Fruit fly (Drosophila melanogaster) ovary, adult (tissue): ENCODE measurements around the gene CG7275.

Experiments used
- CG17801 ChIP-seq: fragments of 200-800 bp; optimal IDR thresholded peaks from 2 replicates; lab custom pipeline; 2019; ENCODE audit warnings: missing biosample characterization, mild to moderate bottlenecking, missing genetic modification characterization, moderate library complexity; ENCODE audit not compliant: partially characterized antibody

CG7275 gene

DNA sequence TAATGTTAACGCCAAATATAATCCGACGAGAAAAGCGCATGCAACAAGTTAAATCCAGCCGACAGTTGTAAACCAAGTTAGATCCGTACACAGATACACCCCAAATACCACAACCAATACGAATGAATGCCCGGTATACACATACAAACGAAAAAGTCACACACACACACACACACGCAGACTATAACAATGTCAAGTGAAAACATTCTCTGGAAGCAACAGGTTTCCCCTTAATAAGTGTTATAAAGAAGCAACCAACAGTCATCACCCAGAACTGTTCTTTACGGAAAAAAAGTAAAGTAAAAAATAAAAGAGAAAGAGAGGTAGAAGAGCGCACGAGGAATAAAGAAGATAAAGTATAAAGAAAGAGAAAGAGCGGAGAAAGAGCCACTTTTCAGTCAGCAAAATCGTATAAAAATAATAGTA, 37.1 kb downstream of the CG7275 start:
- no peak for TF ChIP-seq CG17801 (GFP tag; lab: Kevin White, UChicago)

DNA sequence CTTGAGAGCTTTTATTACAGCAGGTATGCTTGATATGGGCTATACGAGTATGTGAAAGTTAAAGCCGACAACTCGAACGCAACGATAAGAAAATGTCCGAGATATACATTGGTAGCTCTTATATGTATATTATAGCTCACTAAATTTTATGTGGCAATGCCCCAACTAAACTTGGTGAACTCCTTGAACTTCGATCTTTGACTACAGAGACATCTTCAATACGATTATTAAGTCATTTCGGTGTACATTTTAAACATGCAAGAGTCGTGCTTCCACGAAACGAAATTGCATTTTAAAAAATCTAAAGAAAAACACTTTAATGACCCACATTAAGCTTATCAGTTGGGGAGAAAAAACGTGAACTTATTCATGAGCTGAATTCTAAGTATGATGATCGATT, 37.8 kb downstream of the CG7275 start:
- TF ChIP-seq CG17801 (GFP tag; lab: Kevin White, UChicago) = no peak

- no peak for TF ChIP-seq CG17801 (GFP tag; lab: Kevin White, UChicago)
Observed at dm6 chr3L:15537916-15538581, 39.3 kb downstream of the CG7275 start.

DNA sequence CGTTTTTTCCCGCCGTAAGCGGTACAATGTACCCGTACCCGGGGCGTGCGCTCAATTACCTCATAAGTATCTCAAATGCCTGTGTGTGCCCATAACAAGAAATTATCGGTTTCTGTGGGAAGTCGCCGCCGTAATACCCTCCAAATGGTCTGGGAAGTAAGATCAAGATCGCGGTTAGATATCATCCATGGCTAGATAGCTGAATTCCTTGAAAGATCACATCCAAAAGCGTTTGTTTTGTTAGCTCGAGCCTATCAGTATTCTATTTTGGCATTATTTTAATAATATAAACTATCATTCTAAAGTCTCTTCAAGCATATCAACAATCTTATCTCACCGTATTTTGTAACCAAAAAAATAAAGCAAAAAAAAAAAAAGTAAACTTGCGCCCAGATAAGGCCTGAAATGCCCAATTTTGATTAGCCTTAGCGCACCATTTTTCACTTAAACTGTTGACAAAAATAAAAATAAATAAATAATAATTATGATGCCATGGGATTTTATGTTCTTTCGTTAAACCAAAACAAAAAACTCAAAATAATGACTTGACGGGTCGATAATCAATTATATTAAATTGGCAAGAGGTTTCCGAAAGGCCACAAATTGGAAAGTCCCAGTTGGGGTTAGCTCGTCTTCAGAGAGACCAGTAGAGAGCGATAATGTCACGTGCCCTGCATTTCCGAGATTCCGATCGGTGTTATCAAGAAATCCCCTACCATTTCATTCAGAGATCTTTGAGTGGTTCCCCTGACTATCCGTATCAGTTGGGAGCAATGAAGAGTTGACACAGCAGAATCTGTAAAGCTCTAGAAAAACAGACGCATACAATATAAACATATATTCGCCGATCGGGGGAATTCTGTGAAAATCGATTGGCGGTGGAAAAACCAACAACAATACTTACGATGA, 40.1 kb downstream of the CG7275 start:
- no peak for TF ChIP-seq CG17801 (GFP tag; lab: Kevin White, UChicago)

DNA sequence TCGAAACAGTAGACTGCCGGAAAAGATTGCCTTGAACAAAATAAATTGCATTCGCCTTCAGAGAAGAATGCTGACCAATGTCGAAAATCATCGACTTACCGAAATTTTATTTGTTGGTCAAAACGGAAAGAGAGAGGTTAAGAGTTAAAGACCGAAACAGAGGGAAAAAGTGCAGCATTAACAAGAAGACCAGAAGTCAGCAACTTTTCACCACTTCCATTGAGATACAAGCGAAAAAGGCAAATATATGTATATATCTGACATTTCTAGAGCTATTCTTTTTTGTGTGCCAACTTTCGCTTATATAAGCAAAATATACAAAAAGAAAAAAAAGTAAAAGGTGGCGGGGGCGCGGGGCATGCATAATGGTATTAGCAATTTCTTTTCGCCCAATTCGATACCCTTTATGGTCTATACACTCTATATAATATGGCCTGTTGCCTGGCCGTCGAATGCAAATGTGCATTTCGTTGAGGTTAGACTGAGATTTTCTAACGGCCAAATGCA, 41.2 kb downstream of the CG7275 start:
- TF ChIP-seq CG17801 (GFP tag; lab: Kevin White, UChicago) = peak; percentile 17

- TF ChIP-seq CG17801 (GFP tag; lab: Kevin White, UChicago) = no peak
Observed at dm6 chr3L:15540682-15541081, 41.9 kb downstream of the CG7275 start.

dm6 chr3L:15541281-15541680, 42.5 kb downstream of the CG7275 start:
- TF ChIP-seq CG17801 (GFP tag; lab: Kevin White, UChicago) = no peak

- TF ChIP-seq CG17801 (GFP tag; lab: Kevin White, UChicago) = peak; percentile 21
Observed at dm6 chr3L:15543049-15543448, 44.3 kb downstream of the CG7275 start.

DNA sequence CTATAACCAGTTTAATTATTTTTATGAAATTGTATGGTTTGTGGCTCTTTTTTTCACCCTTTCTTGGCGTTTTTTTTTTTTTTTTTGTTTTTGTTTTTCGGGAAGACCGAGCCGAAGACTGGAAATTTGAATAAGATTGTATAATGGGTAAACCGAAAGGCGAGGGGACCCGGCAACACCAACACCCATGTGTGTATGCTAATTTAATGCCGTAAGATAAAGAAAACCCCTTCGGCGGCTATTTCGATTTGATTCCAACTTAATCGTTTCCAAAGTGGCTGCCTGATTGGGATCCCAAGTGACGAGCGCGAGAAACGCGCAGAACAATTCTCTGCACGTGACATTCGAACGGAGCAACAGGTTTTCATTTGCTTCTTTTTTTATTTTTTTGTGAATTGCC, 44.7 kb downstream of the CG7275 start:
- TF ChIP-seq CG17801 (GFP tag; lab: Kevin White, UChicago) = no peak

DNA sequence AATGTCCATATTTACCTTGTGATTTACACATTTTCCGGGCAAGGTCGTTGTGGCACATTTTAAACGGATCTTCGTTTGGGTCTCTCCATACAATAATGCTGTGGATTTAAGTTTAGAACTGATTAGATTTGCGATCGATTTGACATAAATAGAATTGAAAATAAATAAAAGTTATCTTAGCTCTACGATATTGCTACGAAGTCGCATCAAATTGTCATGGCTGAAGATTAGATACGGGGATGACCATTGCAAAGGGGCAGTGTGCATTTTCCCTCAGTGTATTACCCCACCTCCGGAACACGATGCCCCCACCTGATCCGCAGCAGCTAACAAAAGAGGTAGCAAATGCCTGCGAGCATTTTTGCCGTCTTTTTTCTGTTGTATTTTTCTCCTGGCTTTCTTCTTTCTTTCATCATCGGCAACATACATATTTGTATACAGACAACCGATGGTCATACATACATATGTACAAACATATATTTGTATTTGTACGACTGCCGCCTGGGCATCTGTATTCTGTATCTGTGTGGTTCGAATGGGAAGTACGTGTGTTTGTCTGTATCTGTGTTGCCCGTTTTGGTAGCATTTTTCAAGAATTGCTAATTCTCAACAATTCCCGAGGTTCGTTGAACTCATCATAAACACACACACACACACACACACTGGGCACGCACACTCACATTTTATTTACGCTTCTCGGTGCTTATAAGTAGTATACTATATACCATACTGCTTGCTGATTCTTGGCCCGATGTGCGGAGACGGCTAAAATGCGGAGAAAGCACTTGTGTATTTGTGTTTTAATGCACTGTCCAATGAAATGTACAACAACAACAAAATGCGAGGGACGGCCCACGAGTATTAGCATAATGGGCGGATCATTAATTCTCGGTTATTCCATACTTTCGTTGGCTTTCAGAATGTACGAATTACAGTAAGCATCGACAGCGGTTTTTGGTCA, 46.0 kb downstream of the CG7275 start:
- no peak for TF ChIP-seq CG17801 (GFP tag; lab: Kevin White, UChicago)

- no peak for TF ChIP-seq CG17801 (GFP tag; lab: Kevin White, UChicago)
Observed at dm6 chr3L:15547187-15547790, 48.5 kb downstream of the CG7275 start.

- no peak for TF ChIP-seq CG17801 (GFP tag; lab: Kevin White, UChicago)
Observed at dm6 chr3L:15548843-15549242, 50.1 kb downstream of the CG7275 start.
